Fruit fly (Drosophila melanogaster) whole organism, prepupa: Measurements from ENCODE around the gene ppk24.

ENCODE experiments used
- CG11762 ChIP-seq: fragments of 200-800 bp; sonication (Bioruptor generic); optimal IDR thresholded peaks from 3 replicates; lab custom pipeline; 2016; ENCODE audit warnings: missing biosample characterization, missing genetic modification characterization; ENCODE audit not compliant: insufficient read depth
- CG15336 ChIP-seq: fragments of 200-800 bp; sonication (Bioruptor generic); IDR thresholded peaks from 2 replicates; pipeline ENCODE4 v1.3.6; 2022; ENCODE audit warnings: missing biosample characterization, missing genetic modification characterization
- CG1621 ChIP-seq: fragments of 200-800 bp; sonication (Bioruptor generic); optimal IDR thresholded peaks from 3 replicates; lab custom pipeline; 2018; ENCODE audit warnings: missing biosample characterization, mild to moderate bottlenecking, missing genetic modification characterization
- CG16779 ChIP-seq: fragments of 200-800 bp; sonication (Bioruptor generic); optimal IDR thresholded peaks from 3 replicates; lab custom pipeline; 2017; ENCODE audit warnings: missing biosample characterization, mild to moderate bottlenecking, missing genetic modification characterization
- CG3032 ChIP-seq: fragments of 200-800 bp; optimal IDR thresholded peaks from 2 replicates; lab custom pipeline; 2019; ENCODE audit warnings: missing biosample characterization, mild to moderate bottlenecking, missing genetic modification characterization, moderate library complexity
- CG31627 ChIP-seq: fragments of 200-800 bp; sonication (Bioruptor generic); optimal IDR thresholded peaks from 3 replicates; lab custom pipeline; 2016; ENCODE audit warnings: missing biosample characterization, missing genetic modification characterization
- CG32006 ChIP-seq: fragments of 200-800 bp; sonication (Bioruptor generic); optimal IDR thresholded peaks from 3 replicates; lab custom pipeline; 2017; ENCODE audit warnings: missing biosample characterization, mild to moderate bottlenecking, missing genetic modification characterization
- CG3919 ChIP-seq: fragments of 200-800 bp; sonication (Bioruptor generic); optimal IDR thresholded peaks from 3 replicates; lab custom pipeline; 2016; ENCODE audit warnings: missing biosample characterization, missing genetic modification characterization
- CG4318 ChIP-seq: fragments of 200-800 bp; sonication (Bioruptor generic); optimal IDR thresholded peaks from 3 replicates; lab custom pipeline; 2017; ENCODE audit warnings: missing biosample characterization, mild to moderate bottlenecking, missing genetic modification characterization
- CG6163 ChIP-seq: fragments of 200-800 bp; sonication (Bioruptor generic); IDR thresholded peaks from 3 replicates; pipeline ENCODE4 v1.3.6; 2022; ENCODE audit warnings: missing biosample characterization, missing genetic modification characterization
- CG6276 ChIP-seq: fragments of 200-800 bp; sonication (Bioruptor generic); optimal IDR thresholded peaks from 2 replicates; lab custom pipeline; 2017; ENCODE audit warnings: missing biosample characterization, mild to moderate bottlenecking, missing genetic modification characterization
- CG7368 ChIP-seq: fragments of 200-800 bp; sonication (Bioruptor generic); optimal IDR thresholded peaks from 3 replicates; lab custom pipeline; 2016; ENCODE audit warnings: missing biosample characterization, missing genetic modification characterization
- CG8119 ChIP-seq: fragments of 200-800 bp; sonication (Bioruptor generic); IDR thresholded peaks from 3 replicates; pipeline ENCODE4 v1.3.6; 2022; ENCODE audit warnings: missing biosample characterization, missing genetic modification characterization
- CG9139 ChIP-seq: fragments of 200-800 bp; sonication (Bioruptor generic); optimal IDR thresholded peaks from 3 replicates; lab custom pipeline; 2017; ENCODE audit warnings: missing biosample characterization, mild to moderate bottlenecking, missing genetic modification characterization
- Eip75B ChIP-seq: fragments of 200-800 bp; sonication (Bioruptor generic); optimal IDR thresholded peaks from 3 replicates; lab custom pipeline; 2016; ENCODE audit warnings: missing biosample characterization, missing genetic modification characterization
- Eip78C ChIP-seq: fragments of 200-800 bp; sonication (Bioruptor generic); peaks from one replicate; lab custom pipeline; 2016; ENCODE audit warnings: missing biosample characterization, missing genetic modification characterization
- Gug ChIP-seq: fragments of 200-800 bp; sonication (Bioruptor generic); IDR thresholded peaks from 2 replicates; pipeline ENCODE4 v1.3.6; 2022; ENCODE audit warnings: missing biosample characterization, missing genetic modification characterization
- Hr38 ChIP-seq: sonication (Bioruptor generic); optimal IDR thresholded peaks from 2 replicates; lab custom pipeline; 2016; ENCODE audit warnings: missing biosample characterization, missing genetic modification characterization
- Hr4 ChIP-seq: fragments of 200-800 bp; sonication (Bioruptor generic); optimal IDR thresholded peaks from 3 replicates; lab custom pipeline; 2016; ENCODE audit warnings: missing biosample characterization, missing genetic modification characterization
- Lpt ChIP-seq: fragments of 200-800 bp; sonication (Bioruptor generic); optimal IDR thresholded peaks from 3 replicates; lab custom pipeline; 2016; ENCODE audit warnings: missing biosample characterization, missing genetic modification characterization
- Met ChIP-seq: fragments of 200-800 bp; sonication (Bioruptor generic); optimal IDR thresholded peaks from 3 replicates; lab custom pipeline; 2016; ENCODE audit warnings: missing biosample characterization, missing genetic modification characterization
- OdsH ChIP-seq: fragments of 200-800 bp; sonication (Bioruptor generic); optimal IDR thresholded peaks from 3 replicates; lab custom pipeline; 2016; ENCODE audit warnings: missing biosample characterization, missing genetic modification characterization
- Sox14 ChIP-seq: fragments of 200-800 bp; sonication (Bioruptor generic); optimal IDR thresholded peaks from 3 replicates; lab custom pipeline; 2016; ENCODE audit warnings: missing biosample characterization, missing genetic modification characterization
- Sox15 ChIP-seq: fragments of 200-800 bp; sonication (Bioruptor generic); optimal IDR thresholded peaks from 3 replicates; lab custom pipeline; 2016; ENCODE audit warnings: missing biosample characterization, missing genetic modification characterization
- achi ChIP-seq: fragments of 200-800 bp; sonication (Bioruptor generic); optimal IDR thresholded peaks from 3 replicates; lab custom pipeline; 2016; ENCODE audit warnings: missing biosample characterization, missing genetic modification characterization
- acj6 ChIP-seq: fragments of 200-800 bp; sonication (Bioruptor generic); optimal IDR thresholded peaks from 3 replicates; lab custom pipeline; 2016; ENCODE audit warnings: missing biosample characterization, missing genetic modification characterization
- cyc ChIP-seq: fragments of 200-800 bp; sonication (Bioruptor generic); optimal IDR thresholded peaks from 3 replicates; lab custom pipeline; 2016; ENCODE audit warnings: missing biosample characterization, missing genetic modification characterization
- dac ChIP-seq: fragments of 200-800 bp; sonication (Bioruptor generic); optimal IDR thresholded peaks from 2 replicates; lab custom pipeline; 2017; ENCODE audit warnings: missing biosample characterization, mild to moderate bottlenecking, missing genetic modification characterization
- eg ChIP-seq: fragments of 200-800 bp; sonication (Bioruptor generic); IDR thresholded peaks from 3 replicates; pipeline ENCODE4 v1.3.6; 2022; ENCODE audit warnings: missing biosample characterization, missing genetic modification characterization
- esn ChIP-seq: fragments of 200-800 bp; sonication (Bioruptor generic); optimal IDR thresholded peaks from 2 replicates; lab custom pipeline; 2016; ENCODE audit warnings: missing biosample characterization, mild to moderate bottlenecking, missing genetic modification characterization, moderate library complexity
- fd85E ChIP-seq: fragments of 200-800 bp; sonication (Bioruptor generic); optimal IDR thresholded peaks from 3 replicates; lab custom pipeline; 2016; ENCODE audit warnings: missing biosample characterization, missing genetic modification characterization
- fkh ChIP-seq: fragments of 200-800 bp; sonication (Bioruptor generic); optimal IDR thresholded peaks from 3 replicates; lab custom pipeline; 2017; ENCODE audit warnings: missing biosample characterization, mild to moderate bottlenecking, missing genetic modification characterization, moderate library complexity
- lz ChIP-seq: fragments of 200-800 bp; sonication (Bioruptor generic); optimal IDR thresholded peaks from 3 replicates; lab custom pipeline; 2016; ENCODE audit warnings: missing biosample characterization, missing genetic modification characterization
- net ChIP-seq: fragments of 200-800 bp; sonication (Bioruptor generic); optimal IDR thresholded peaks from 3 replicates; lab custom pipeline; 2016; ENCODE audit warnings: missing biosample characterization, missing genetic modification characterization
- pdm3 ChIP-seq: fragments of 200-800 bp; sonication (Bioruptor generic); optimal IDR thresholded peaks from 3 replicates; lab custom pipeline; 2016; ENCODE audit warnings: missing biosample characterization, missing genetic modification characterization
- salr ChIP-seq, 2 experiments: fragments of 200-800 bp; sonication (Bioruptor generic); optimal IDR thresholded peaks; 3 replicates each; lab custom pipeline; 2016 to 2018; ENCODE audit warnings: missing biosample characterization in 2 of 2, missing genetic modification characterization in 2 of 2, mild to moderate bottlenecking in 1 of 2
- spab ChIP-seq: fragments of 200-800 bp; sonication (Bioruptor generic); optimal IDR thresholded peaks from 2 replicates; lab custom pipeline; 2017; ENCODE audit warnings: missing biosample characterization, mild to moderate bottlenecking, missing genetic modification characterization, missing genetic modification reagents
- ss ChIP-seq, 2 experiments: fragments of 200-800 bp; sonication (Bioruptor generic); optimal IDR thresholded peaks; 2 replicates in 1 of 2; 3 replicates in 1 of 2; lab custom pipeline; 2017 to 2018; ENCODE audit warnings: mild to moderate bottlenecking in 2 of 2, missing biosample characterization in 2 of 2, missing genetic modification characterization in 2 of 2, moderate library complexity in 1 of 2
- topi ChIP-seq: fragments of 200-800 bp; sonication (Bioruptor generic); optimal IDR thresholded peaks from 3 replicates; lab custom pipeline; 2016; ENCODE audit warnings: missing biosample characterization, missing genetic modification characterization
- vri ChIP-seq: fragments of 200-800 bp; sonication (Bioruptor generic); optimal IDR thresholded peaks from 3 replicates; lab custom pipeline; 2016; ENCODE audit warnings: missing biosample characterization, mild to moderate bottlenecking, missing genetic modification characterization

Gene ppk24

DNA sequence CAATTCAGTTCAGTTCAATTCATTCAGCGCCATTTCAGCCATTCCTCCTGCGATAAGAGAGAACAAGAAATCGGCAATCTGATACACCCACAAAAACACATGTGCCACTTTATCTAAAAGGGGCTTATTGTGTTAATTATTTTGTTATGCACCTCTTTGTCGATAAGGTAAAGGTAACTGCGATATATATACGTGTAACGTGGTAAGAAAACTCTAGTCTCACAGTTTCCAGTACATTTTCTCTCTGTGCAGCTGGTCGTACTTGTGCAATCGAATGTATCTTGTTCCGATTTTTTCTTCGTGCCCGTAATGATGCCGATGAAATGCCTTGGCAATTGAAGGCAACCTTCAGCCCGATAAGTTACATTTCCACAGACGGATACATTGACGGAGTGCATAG lies 22.0 kb downstream of the ppk24 start (continued):
- TF ChIP-seq Eip75B (GFP tag; lab: Kevin White, UChicago) (peak; percentile 36), Hr38 (GFP tag; lab: Kevin White, UChicago) (no peak), Gug (GFP tag; lab: Robert Waterston, UW) (peak; percentile 32; the same call in 1 of the 2 replicates), vri (no peak), Lpt (GFP tag; lab: Kevin White, UChicago) (no peak), dac (GFP tag; lab: Kevin White, UChicago) (no peak), CG8119 (GFP tag; lab: Robert Waterston, UW) (peak; percentile 39; the same call in 1 of the 3 replicates), Met (GFP tag; lab: Kevin White, UChicago) (peak; percentile 51)

DNA sequence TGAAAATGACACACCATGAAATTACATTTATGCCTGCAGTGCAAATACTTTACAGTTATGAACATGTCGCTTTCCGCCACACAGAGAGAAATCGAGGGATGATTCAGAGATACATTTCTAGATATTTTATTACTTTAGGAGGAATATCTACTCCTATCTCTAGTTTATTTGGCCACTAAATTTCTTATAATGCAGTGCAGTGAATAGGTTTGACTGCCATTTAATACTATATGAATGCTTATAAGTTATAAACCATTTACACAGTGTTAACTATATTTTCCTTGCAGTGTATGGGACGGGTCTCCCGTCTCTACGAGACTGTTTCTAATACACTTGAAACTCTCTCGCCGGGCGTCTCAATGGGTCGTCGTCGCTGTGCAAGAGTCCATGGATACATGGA lies 24.7 kb downstream of the ppk24 start:
- TF ChIP-seq esn (GFP tag; lab: Kevin White, UChicago) (no peak), CG6163 (GFP tag; lab: Robert Waterston, UW) (0 out of 3 replicates have a peak, but pooled peaks have one; percentile 42), CG32006 (GFP tag; lab: Kevin White, UChicago) (peak; percentile 67), ss (GFP tag; optimal IDR thresholded peaks at IDR 0.05; lab: Kevin White, UChicago) (no peak), fd85E (no peak), CG8119 (GFP tag; lab: Robert Waterston, UW) (peak; percentile 43; the same call in 2 of the 3 replicates), CG4318 (GFP tag; lab: Kevin White, UChicago) (peak; percentile 12), fkh (GFP tag; lab: Kevin White, UChicago) (no peak), dac (GFP tag; lab: Kevin White, UChicago) (no peak), CG11762 (GFP tag; lab: Kevin White, UChicago) (no peak), CG6276 (GFP tag; lab: Kevin White, UChicago) (peak; percentile 34), CG3032 (tag; lab: Kevin White, UChicago) (peak; percentile 5), Eip78C (peak; percentile 60), CG3919 (GFP tag; lab: Kevin White, UChicago) (peak; percentile 16), vri (no peak), eg (GFP tag; lab: Robert Waterston, UW) (0 out of 3 replicates have a peak, but pooled peaks have one; percentile 37), CG31627 (no peak), Sox14 (GFP tag; lab: Kevin White, UChicago) (peak; percentile 18), pdm3 (GFP tag; lab: Kevin White, UChicago) (peak; percentile 20), CG1621 (tag; lab: Kevin White, UChicago) (no peak), CG16779 (tag; lab: Kevin White, UChicago) (no peak), Sox15 (GFP tag; lab: Kevin White, UChicago) (no peak), cyc (GFP tag; lab: Kevin White, UChicago) (no peak), CG15336 (GFP tag; lab: Robert Waterston, UW) (peak; percentile 31; the same call in 1 of the 2 replicates), achi (no peak), lz (GFP tag; lab: Kevin White, UChicago) (peak; percentile 7), spab (GFP tag; lab: Kevin White, UChicago) (no peak), Hr4 (GFP tag; lab: Kevin White, UChicago) (peak; percentile 42), salr (GFP tag; optimal IDR thresholded peaks at IDR 0.05; lab: Kevin White, UChicago) (peak in 1 of 2 experiments; percentile 40), CG9139 (GFP tag; lab: Kevin White, UChicago) (no peak), acj6 (GFP tag; lab: Kevin White, UChicago) (peak; percentile 4), topi (GFP tag; lab: Kevin White, UChicago) (no peak), Lpt (GFP tag; lab: Kevin White, UChicago) (peak; percentile 15), OdsH (no peak), CG7368 (GFP tag; lab: Kevin White, UChicago) (no peak), net (GFP tag; lab: Kevin White, UChicago) (peak; percentile 11)
